Worm (Caenorhabditis elegans): ENCODE measurements around the gene srh-137.

Gene srh-137

DNA sequence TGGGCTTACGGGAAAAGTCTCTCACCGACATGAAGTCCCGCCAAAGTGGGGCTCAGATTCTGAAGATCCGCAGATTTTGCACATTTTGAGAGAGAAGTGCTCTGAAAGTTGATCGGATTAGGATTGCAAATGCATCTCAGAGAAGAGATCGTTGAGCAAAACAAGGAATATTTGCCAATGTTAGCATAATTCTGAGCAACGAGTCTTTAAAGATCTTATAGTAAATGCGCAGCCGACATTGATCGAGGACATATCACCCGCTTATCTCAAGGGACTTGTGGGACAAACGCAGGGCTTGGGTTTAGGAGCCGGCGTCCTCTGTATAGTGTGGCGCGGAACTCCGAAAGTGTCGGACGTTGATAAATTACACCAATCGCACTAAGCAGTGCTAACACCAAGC lies 7.3 kb upstream of the srh-137 start, which contains the start of gene nhr-112:
Gene nhr-112 (minus strand): TSS at position 101 of the 400 bp plus-strand sequence.
- TF ChIP-seq hlh-15 (tag; optimal IDR thresholded peaks at IDR 0.05) (no peak), sox-2 (GFP tag; IDR thresholded peaks at IDR 0.05) (no peak), ceh-2 (tag; optimal IDR thresholded peaks at IDR 0.05) (no peak), ahr-1 (tag; optimal IDR thresholded peaks at IDR 0.05) (no peak), fkh-6 (tag; optimal IDR thresholded peaks at IDR 0.05) (no peak), sdc-2 (tag; optimal IDR thresholded peaks at IDR 0.05) (no peak), ref-2 (tag; optimal IDR thresholded peaks at IDR 0.05) (no peak), sox-4 (tag; optimal IDR thresholded peaks at IDR 0.05) (no peak), rnt-1 (tag; optimal IDR thresholded peaks at IDR 0.05) (no peak), eyg-1 (tag; optimal IDR thresholded peaks at IDR 0.05) (no peak), npax-4 (tag; optimal IDR thresholded peaks at IDR 0.05) (no peak), tbx-7 (tag; optimal IDR thresholded peaks at IDR 0.05) (no peak), pros-1 (tag; optimal IDR thresholded peaks at IDR 0.05) (no peak), ztf-16 (tag; optimal IDR thresholded peaks at IDR 0.05) (no peak), ceh-30 (tag; optimal IDR thresholded peaks at IDR 0.05) (no peak), ceh-24 (tag; optimal IDR thresholded peaks at IDR 0.05) (no peak), elt-4 (tag; optimal IDR thresholded peaks at IDR 0.05) (no peak), ceh-31 (tag; optimal IDR thresholded peaks at IDR 0.05) (no peak), nhr-11 (tag; optimal IDR thresholded peaks at IDR 0.05) (no peak), unc-42 (tag; optimal IDR thresholded peaks at IDR 0.05) (no peak)

ce11 chrV:16713797-16714196 lies 2.7 kb downstream of the srh-137 start:
- TF ChIP-seq madf-2 (tag; optimal IDR thresholded peaks at IDR 0.05) (no peak), odd-2 (tag; optimal IDR thresholded peaks at IDR 0.05) (no peak), ztf-16 (tag; optimal IDR thresholded peaks at IDR 0.05) (no peak)

DNA sequence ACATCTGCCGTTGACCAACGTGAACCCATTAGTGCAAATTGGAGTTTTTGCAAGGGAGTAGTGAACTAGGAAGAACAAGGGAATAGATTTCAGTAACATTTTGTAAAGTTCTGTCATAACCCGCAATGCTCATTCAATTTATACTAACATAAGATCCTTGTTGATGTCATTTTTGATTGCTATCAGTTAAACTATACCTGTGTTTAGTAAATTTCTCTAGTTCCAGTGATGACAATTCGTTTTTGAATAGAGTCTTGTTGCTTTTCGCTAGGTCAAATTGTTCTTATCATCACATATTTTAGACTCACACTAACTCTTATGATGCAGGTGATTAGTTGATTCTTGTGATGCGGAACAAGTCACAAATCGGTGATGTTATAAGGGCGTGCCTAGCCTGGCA lies 9.9 kb downstream of the srh-137 start, which contains the start of gene clec-9:
Gene clec-9 (minus strand): TSS at position 101 of the 400 bp plus-strand sequence.
- TF ChIP-seq dve-1 (tag; optimal IDR thresholded peaks at IDR 0.05) (no peak), npax-4 (tag; optimal IDR thresholded peaks at IDR 0.05) (no peak), ceh-14 (tag; optimal IDR thresholded peaks at IDR 0.05) (no peak), ets-4 (tag; optimal IDR thresholded peaks at IDR 0.05) (no peak), fkh-10 (GFP tag; optimal IDR thresholded peaks at IDR 0.05) (no peak), mec-3 (tag; optimal IDR thresholded peaks at IDR 0.05; ENCODE audit: borderline replicate concordance) (no peak), Y22D7AL.16 (tag; optimal IDR thresholded peaks at IDR 0.05) (no peak), tbx-2 (tag; optimal IDR thresholded peaks at IDR 0.05) (no peak), lim-6 (tag; optimal IDR thresholded peaks at IDR 0.05) (no peak), unc-42 (tag; optimal IDR thresholded peaks at IDR 0.05) (no peak), ttx-3 (tag; optimal IDR thresholded peaks at IDR 0.05) (no peak), nhr-11 (tag; optimal IDR thresholded peaks at IDR 0.05) (no peak), sox-2 (GFP tag; IDR thresholded peaks at IDR 0.05) (no peak), pha-4 (tag; optimal IDR thresholded peaks at IDR 0.05) (no peak), hlh-13 (GFP tag; optimal IDR thresholded peaks at IDR 0.05) (no peak), ceh-6 (GFP tag; optimal IDR thresholded peaks at IDR 0.05) (no peak), ceh-18 (tag; optimal IDR thresholded peaks at IDR 0.05) (no peak), pros-1 (tag; optimal IDR thresholded peaks at IDR 0.05) (no peak), C08G9.2 (tag; optimal IDR thresholded peaks at IDR 0.05) (no peak)

DNA sequence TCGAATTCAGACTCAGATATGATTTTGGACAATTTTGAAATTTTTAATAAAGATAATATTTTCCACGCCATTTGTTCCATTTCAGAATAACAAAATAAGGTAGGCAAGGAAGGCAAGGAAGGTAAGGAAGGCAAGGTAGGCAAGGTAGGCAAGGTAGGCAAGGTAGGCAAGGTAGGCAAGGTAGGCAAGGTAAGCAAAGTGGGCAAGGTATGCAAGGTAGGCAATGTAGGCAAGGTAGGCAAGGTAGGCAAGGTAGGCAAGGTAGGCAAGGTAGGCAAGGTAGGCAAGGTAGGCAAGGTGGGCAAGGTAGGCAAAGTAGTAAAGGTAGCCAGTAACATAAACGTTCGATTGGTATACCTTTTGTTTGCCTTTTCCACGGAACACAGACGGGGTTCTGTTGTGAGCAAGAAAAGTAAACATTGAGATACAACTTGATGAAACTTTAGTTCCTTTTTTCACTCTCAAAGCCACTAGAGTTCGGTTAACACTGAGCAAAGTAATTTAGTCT lies 16.7 kb downstream of the srh-137 start, which contains the start of gene Y70C5C.1:
Gene Y70C5C.1 (plus strand): TSS at position 458 of the 508 bp plus-strand sequence.
- TF ChIP-seq ceh-6 (GFP tag; optimal IDR thresholded peaks at IDR 0.05) (peak; percentile 5), C38D4.7 (GFP tag; optimal IDR thresholded peaks at IDR 0.05) (peak; percentile 36), unc-3 (GFP tag; conservative IDR thresholded peaks at IDR 0.05) (no peak), unc-3 (tag; optimal IDR thresholded peaks at IDR 0.05) (no peak), ceh-19 (GFP tag; optimal IDR thresholded peaks at IDR 0.05) (peak; percentile 41), lim-6 (tag; optimal IDR thresholded peaks at IDR 0.05) (no peak), ceh-14 (tag; optimal IDR thresholded peaks at IDR 0.05) (no peak), che-1 (tag; optimal IDR thresholded peaks at IDR 0.05) (peak; percentile 61), ref-2 (tag; optimal IDR thresholded peaks at IDR 0.05) (no peak), gmeb-2 (tag; optimal IDR thresholded peaks at IDR 0.05) (peak; percentile 40), pax-1 (tag; optimal IDR thresholded peaks at IDR 0.05) (no peak), lin-11 (tag; optimal IDR thresholded peaks at IDR 0.05) (peak; percentile 42), K02D7.2 (tag; optimal IDR thresholded peaks at IDR 0.05) (peak; percentile 32), hlh-13 (GFP tag; optimal IDR thresholded peaks at IDR 0.05) (peak; percentile 23), pha-2 (tag; optimal IDR thresholded peaks at IDR 0.05) (peak; percentile 57)
